Fruit fly (Drosophila melanogaster) whole organism, embryonic: ENCODE data around the gene Sec10.

ENCODE experiments used
- CG10543 ChIP-seq: fragments of 200-800 bp; sonication (Bioruptor generic); optimal IDR thresholded peaks from 3 replicates; lab custom pipeline; 2017; ENCODE audit warnings: missing biosample characterization, mild to moderate bottlenecking, missing genetic modification characterization, moderate library complexity
- CG10979 ChIP-seq: fragments of 200-800 bp; sonication (Bioruptor generic); optimal IDR thresholded peaks from 2 replicates; lab custom pipeline; 2018; ENCODE audit warnings: missing biosample characterization, mild to moderate bottlenecking, missing genetic modification characterization, moderate library complexity
- CG11695 ChIP-seq: fragments of 200-800 bp; sonication (Bioruptor generic); IDR thresholded peaks from 3 replicates; pipeline ENCODE4 v1.3.6; 2022; ENCODE audit warnings: missing biosample characterization, missing genetic modification characterization
- CG1233 ChIP-seq: fragments of 200-800 bp; sonication (Bioruptor generic); optimal IDR thresholded peaks from 4 replicates; lab custom pipeline; 2018; ENCODE audit warnings: missing biosample characterization, mild to moderate bottlenecking, missing genetic modification characterization
- CG13287 ChIP-seq: fragments of 200-800 bp; sonication (Bioruptor generic); IDR thresholded peaks from 2 replicates; pipeline ENCODE4 v1.3.6; 2022; ENCODE audit warnings: missing biosample characterization, missing genetic modification characterization; ENCODE audit not compliant: partially characterized antibody
- CG13296 ChIP-seq: fragments of 200-800 bp; sonication (Bioruptor generic); optimal IDR thresholded peaks from 3 replicates; lab custom pipeline; 2018; ENCODE audit warnings: missing biosample characterization, mild to moderate bottlenecking, missing genetic modification characterization
- CG13894 ChIP-seq: fragments of 200-800 bp; sonication (Bioruptor generic); optimal IDR thresholded peaks from 3 replicates; lab custom pipeline; 2018; ENCODE audit warnings: missing biosample characterization, mild to moderate bottlenecking, missing genetic modification characterization, moderate library complexity
- CG1832 ChIP-seq: fragments of 200-800 bp; sonication (Bioruptor generic); optimal IDR thresholded peaks from 2 replicates; lab custom pipeline; 2017; ENCODE audit warnings: missing biosample characterization, mild to moderate bottlenecking, missing genetic modification characterization, inconsistent platforms
- CG18619 ChIP-seq: fragments of 200-800 bp; sonication (Bioruptor generic); optimal IDR thresholded peaks from 3 replicates; lab custom pipeline; 2017; ENCODE audit warnings: missing biosample characterization, mild to moderate bottlenecking, missing genetic modification characterization
- CG2678 ChIP-seq: fragments of 200-800 bp; sonication (Bioruptor generic); optimal IDR thresholded peaks from 3 replicates; lab custom pipeline; 2019; ENCODE audit warnings: missing biosample characterization, mild to moderate bottlenecking, missing genetic modification characterization, moderate library complexity
- CG31365 ChIP-seq: fragments of 200-800 bp; sonication (Bioruptor generic); optimal IDR thresholded peaks from 2 replicates; lab custom pipeline; 2018; ENCODE audit warnings: missing biosample characterization, mild to moderate bottlenecking, missing genetic modification characterization
- CG6854 ChIP-seq: fragments of 200-800 bp; sonication (Bioruptor generic); optimal IDR thresholded peaks from 3 replicates; lab custom pipeline; 2017; ENCODE audit warnings: missing biosample characterization, mild to moderate bottlenecking, missing genetic modification characterization
- CG7963 ChIP-seq: fragments of 200-800 bp; sonication (Bioruptor generic); IDR thresholded peaks from 3 replicates; pipeline ENCODE4 v1.3.6; 2022; ENCODE audit warnings: missing biosample characterization, missing genetic modification characterization; ENCODE audit not compliant: partially characterized antibody
- CG8924 ChIP-seq: fragments of 200-800 bp; optimal IDR thresholded peaks from 3 replicates; lab custom pipeline; 2019; ENCODE audit warnings: missing biosample characterization, mild to moderate bottlenecking, missing genetic modification characterization, moderate library complexity
- CG9215 ChIP-seq: fragments of 200-800 bp; sonication (Bioruptor generic); IDR thresholded peaks from 2 replicates; pipeline ENCODE4 v1.3.6; 2022; ENCODE audit warnings: missing biosample characterization, missing genetic modification characterization
- CG9727 ChIP-seq: fragments of 200-800 bp; sonication (Bioruptor generic); optimal IDR thresholded peaks from 3 replicates; lab custom pipeline; 2017; ENCODE audit warnings: missing biosample characterization, mild to moderate bottlenecking, missing genetic modification characterization
- Deaf1 ChIP-seq: fragments of 200-800 bp; optimal IDR thresholded peaks from 3 replicates; lab custom pipeline; 2019; ENCODE audit warnings: missing biosample characterization, mild to moderate bottlenecking, missing genetic modification characterization, moderate library complexity
- Doc3 ChIP-seq: fragments of 200-800 bp; sonication (Bioruptor generic); IDR thresholded peaks from 3 replicates; pipeline ENCODE4 v1.3.6; 2022; ENCODE audit warnings: missing biosample characterization, missing genetic modification characterization; ENCODE audit not compliant: partially characterized antibody
- Ets65A ChIP-seq: fragments of 200-800 bp; sonication (Bioruptor generic); peaks from one replicate; lab custom pipeline; 2016; ENCODE audit warnings: missing biosample characterization, missing genetic modification characterization
- Fer2 ChIP-seq: fragments of 200-800 bp; sonication (Bioruptor generic); optimal IDR thresholded peaks from 2 replicates; lab custom pipeline; 2018; ENCODE audit warnings: missing biosample characterization, mild to moderate bottlenecking, missing genetic modification characterization, moderate library complexity
- Fer3 ChIP-seq: fragments of 200-800 bp; sonication (Bioruptor generic); optimal IDR thresholded peaks from 2 replicates; lab custom pipeline; 2018; ENCODE audit warnings: missing biosample characterization, mild to moderate bottlenecking, missing genetic modification characterization, moderate library complexity
- GATAe ChIP-seq: fragments of 200-800 bp; sonication (Bioruptor generic); conservative IDR thresholded peaks from 2 replicates; pipeline ENCODE4 v1.3.6; 2022; ENCODE audit warnings: missing biosample characterization, missing genetic modification characterization
- HHEX ChIP-seq: fragments of 200-800 bp; sonication (Bioruptor generic); optimal IDR thresholded peaks from 3 replicates; lab custom pipeline; 2017; ENCODE audit warnings: missing biosample characterization, mild to moderate bottlenecking, missing genetic modification characterization, missing genetic modification reagents
- Hmr ChIP-seq: fragments of 200-800 bp; sonication (Bioruptor generic); optimal IDR thresholded peaks from 3 replicates; lab custom pipeline; 2017; ENCODE audit warnings: mild to moderate bottlenecking, missing biosample characterization, missing genetic modification reagents, missing genetic modification characterization
- Med ChIP-seq: fragments of 200-800 bp; sonication (Bioruptor generic); peaks from one replicate; lab custom pipeline; 2016; ENCODE audit warnings: missing biosample characterization, missing genetic modification characterization, mild to moderate bottlenecking, inconsistent platforms, moderate library complexity
- Meics ChIP-seq: fragments of 200-800 bp; sonication (Bioruptor generic); optimal IDR thresholded peaks from 2 replicates; lab custom pipeline; 2017; ENCODE audit warnings: missing biosample characterization, mild to moderate bottlenecking, missing genetic modification characterization
- PHDP ChIP-seq: fragments of 200-800 bp; sonication (Bioruptor generic); optimal IDR thresholded peaks from 3 replicates; lab custom pipeline; 2018; ENCODE audit warnings: missing biosample characterization, mild to moderate bottlenecking, missing genetic modification characterization, moderate library complexity
- Pdp1 ChIP-seq, 2 experiments: fragments of 200-800 bp; sonication (Bioruptor generic); optimal IDR thresholded peaks; 3 replicates each; lab custom pipeline; 2016; ENCODE audit warnings: missing biosample characterization in 2 of 2, missing genetic modification characterization in 2 of 2, mild to moderate bottlenecking in 1 of 2, moderate library complexity in 1 of 2
- TFAM ChIP-seq: fragments of 200-800 bp; sonication (Bioruptor generic); optimal IDR thresholded peaks from 2 replicates; lab custom pipeline; 2017; ENCODE audit warnings: missing biosample characterization, missing genetic modification characterization, inconsistent platforms
- Trl ChIP-seq, 3 experiments: fragments of >200 bp in 2 of 3; fragments of 200-800 bp in 1 of 3; sonication (Bioruptor generic) in 1 of 3; optimal IDR thresholded peaks; 2 replicates in 1 of 3; 3 replicates in 2 of 3; lab custom pipeline; 2016 to 2017; ENCODE audit warnings: missing biosample characterization in 1 of 3, missing genetic modification characterization in 1 of 3
- Xbp1 ChIP-seq: fragments of 200-800 bp; sonication (Bioruptor generic); optimal IDR thresholded peaks from 3 replicates; lab custom pipeline; 2016; ENCODE audit warnings: missing biosample characterization, mild to moderate bottlenecking, missing genetic modification characterization
- abd-A ChIP-seq: fragments of 200-800 bp; sonication (Bioruptor generic); optimal IDR thresholded peaks from 3 replicates; lab custom pipeline; 2019; ENCODE audit warnings: missing biosample characterization, mild to moderate bottlenecking, missing genetic modification characterization, moderate library complexity
- cg ChIP-seq: fragments of 200-800 bp; sonication (Bioruptor generic); optimal IDR thresholded peaks from 3 replicates; lab custom pipeline; 2019; ENCODE audit warnings: missing biosample characterization, mild to moderate bottlenecking, missing genetic modification characterization, moderate library complexity
- crol ChIP-seq: fragments of 200-800 bp; sonication (Bioruptor generic); IDR thresholded peaks from 2 replicates; pipeline ENCODE4 v1.3.6; 2022; ENCODE audit warnings: missing biosample characterization, missing genetic modification characterization
- exex ChIP-seq: fragments of 200-800 bp; sonication (Bioruptor generic); optimal IDR thresholded peaks from 4 replicates; lab custom pipeline; 2018; ENCODE audit warnings: missing biosample characterization, mild to moderate bottlenecking, missing genetic modification characterization, moderate library complexity
- fd3F ChIP-seq: fragments of 200-800 bp; sonication (Bioruptor generic); optimal IDR thresholded peaks from 2 replicates; lab custom pipeline; 2018; ENCODE audit warnings: missing biosample characterization, mild to moderate bottlenecking, missing genetic modification characterization, moderate library complexity
- insv ChIP-seq, 2 experiments: fragments of 200-800 bp; sonication (Bioruptor generic); optimal IDR thresholded peaks; 3 replicates each; lab custom pipeline; 2016 to 2018; ENCODE audit warnings: missing biosample characterization in 2 of 2, missing genetic modification characterization in 2 of 2
- p53 ChIP-seq: fragments of 200-800 bp; sonication (Bioruptor generic); optimal IDR thresholded peaks from 2 replicates; lab custom pipeline; 2016; ENCODE audit warnings: missing biosample characterization, missing genetic modification characterization
- pita ChIP-seq: fragments of 200-800 bp; sonication (Bioruptor generic); optimal IDR thresholded peaks from 2 replicates; lab custom pipeline; 2017; ENCODE audit warnings: missing biosample characterization, mild to moderate bottlenecking, missing genetic modification characterization
- psq ChIP-seq: fragments of 200-800 bp; sonication (Bioruptor generic); optimal IDR thresholded peaks from 2 replicates; lab custom pipeline; 2017; ENCODE audit warnings: missing biosample characterization, missing genetic modification characterization
- ranshi ChIP-seq: fragments of 200-800 bp; sonication (Bioruptor generic); IDR thresholded peaks from 2 replicates; pipeline ENCODE4 v1.3.6; 2022; ENCODE audit warnings: missing biosample characterization, missing genetic modification characterization
- sqz ChIP-seq: fragments of 200-800 bp; sonication (Bioruptor generic); optimal IDR thresholded peaks from 3 replicates; lab custom pipeline; 2018; ENCODE audit warnings: missing biosample characterization, mild to moderate bottlenecking, missing genetic modification characterization
- twi ChIP-seq: fragments of 200-800 bp; optimal IDR thresholded peaks from 2 replicates; lab custom pipeline; 2019; ENCODE audit warnings: missing biosample characterization, mild to moderate bottlenecking, missing genetic modification characterization, moderate library complexity
- z ChIP-seq: fragments of 200-800 bp; sonication (Bioruptor generic); IDR thresholded peaks from 3 replicates; pipeline ENCODE4 v1.3.6; 2022; ENCODE audit warnings: missing biosample characterization, missing genetic modification characterization
- zen2 ChIP-seq: fragments of 200-800 bp; sonication (Bioruptor generic); IDR thresholded peaks from 3 replicates; pipeline ENCODE4 v1.3.6; 2022; ENCODE audit warnings: missing biosample characterization, missing genetic modification characterization; ENCODE audit not compliant: partially characterized antibody

The Sec10 gene

DNA sequence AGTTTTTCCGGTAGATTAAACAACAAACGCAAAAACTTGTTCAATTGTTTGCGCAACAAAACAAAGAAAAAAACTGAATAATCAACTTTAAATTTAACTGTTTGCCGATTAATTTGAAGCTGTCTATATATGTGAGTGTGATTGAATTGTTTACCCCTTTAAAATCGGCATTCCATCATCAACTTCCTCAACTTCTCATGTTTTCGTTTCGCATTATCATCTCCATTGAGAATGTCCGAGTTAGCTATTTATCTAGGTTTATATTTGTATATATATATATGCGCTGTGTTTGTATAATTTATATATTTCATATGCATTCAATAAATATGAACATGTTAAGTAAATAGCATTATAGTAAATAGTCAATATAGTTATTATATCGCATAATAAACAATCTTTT lies 32.2 kb upstream of the Sec10 start (continued):
- peak; percentile 48 for TF ChIP-seq PHDP (tag; lab: Kevin White, UChicago)
- no peak for TF ChIP-seq Xbp1
- peak; percentile 29 for TF ChIP-seq Meics
- TF ChIP-seq Fer3 (tag; lab: Kevin White, UChicago), result peak; percentile 43
- no peak for TF ChIP-seq Deaf1 (tag; lab: Kevin White, UChicago)
- no peak for TF ChIP-seq z (GFP tag; lab: Robert Waterston, UW)
- TF ChIP-seq HHEX, result peak; percentile 16
- peak; percentile 23 for TF ChIP-seq CG1233 (GFP tag; lab: Kevin White, UChicago)
- peak; percentile 34; the same call in 1 of the 3 replicates for TF ChIP-seq CG11695 (GFP tag; lab: Robert Waterston, UW)
- peak; percentile 8 for TF ChIP-seq Fer2 (tag; lab: Kevin White, UChicago)
- TF ChIP-seq Hmr (GFP tag; lab: Kevin White, UChicago), result peak; percentile 65
- peak; percentile 52 for TF ChIP-seq CG13296
- peak; percentile 49 for TF ChIP-seq CG13894
- TF ChIP-seq CG10543 (GFP tag; lab: Kevin White, UChicago), result peak; percentile 32
- peak; percentile 11 for TF ChIP-seq exex
- peak; percentile 44 for TF ChIP-seq fd3F (GFP tag; lab: Kevin White, UChicago)
- no peak for TF ChIP-seq crol (GFP tag; lab: Robert Waterston, UW)
- no peak for TF ChIP-seq CG9215 (GFP tag; lab: Robert Waterston, UW)
- TF ChIP-seq psq (GFP tag; lab: Kevin White, UChicago), result no peak
- TF ChIP-seq GATAe (GFP tag; lab: Robert Waterston, UW), result no peak
- TF ChIP-seq sqz (GFP tag; lab: Kevin White, UChicago), result peak; percentile 14

DNA sequence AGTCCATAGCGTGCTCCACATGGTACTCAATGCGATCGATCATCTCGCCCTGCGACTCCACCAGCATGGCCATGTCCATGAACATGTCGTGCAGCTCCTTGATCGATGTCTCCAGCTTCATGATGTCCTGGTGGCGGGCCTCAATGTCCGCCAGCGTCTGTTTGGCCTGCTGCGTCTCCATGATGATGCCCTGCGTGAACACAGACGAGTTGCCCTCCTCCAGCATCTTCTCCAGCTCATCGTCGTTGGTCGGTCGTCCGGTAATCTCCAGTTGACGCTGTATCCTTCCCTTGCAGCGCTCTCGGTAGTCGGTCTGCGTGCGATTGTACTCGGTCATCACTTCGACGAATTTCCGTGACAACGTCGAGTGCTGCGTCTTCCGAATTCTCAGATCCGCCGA lies 30.9 kb upstream of the Sec10 start:
- TF ChIP-seq CG6854 (GFP tag; lab: Kevin White, UChicago), result no peak
- TF ChIP-seq zen2 (GFP tag; lab: Robert Waterston, UW), result 0 out of 3 replicates have a peak, but pooled peaks have one; percentile 5
- no peak for TF ChIP-seq TFAM
- no peak for TF ChIP-seq p53 (GFP tag; lab: Kevin White, UChicago)
- peak; percentile 56 for TF ChIP-seq Med (GFP tag; lab: Kevin White, UChicago)
- TF ChIP-seq pita (GFP tag; lab: Kevin White, UChicago), result no peak
- TF ChIP-seq Ets65A, result peak; percentile 84
- TF ChIP-seq CG10979 (tag; lab: Kevin White, UChicago), result no peak

DNA sequence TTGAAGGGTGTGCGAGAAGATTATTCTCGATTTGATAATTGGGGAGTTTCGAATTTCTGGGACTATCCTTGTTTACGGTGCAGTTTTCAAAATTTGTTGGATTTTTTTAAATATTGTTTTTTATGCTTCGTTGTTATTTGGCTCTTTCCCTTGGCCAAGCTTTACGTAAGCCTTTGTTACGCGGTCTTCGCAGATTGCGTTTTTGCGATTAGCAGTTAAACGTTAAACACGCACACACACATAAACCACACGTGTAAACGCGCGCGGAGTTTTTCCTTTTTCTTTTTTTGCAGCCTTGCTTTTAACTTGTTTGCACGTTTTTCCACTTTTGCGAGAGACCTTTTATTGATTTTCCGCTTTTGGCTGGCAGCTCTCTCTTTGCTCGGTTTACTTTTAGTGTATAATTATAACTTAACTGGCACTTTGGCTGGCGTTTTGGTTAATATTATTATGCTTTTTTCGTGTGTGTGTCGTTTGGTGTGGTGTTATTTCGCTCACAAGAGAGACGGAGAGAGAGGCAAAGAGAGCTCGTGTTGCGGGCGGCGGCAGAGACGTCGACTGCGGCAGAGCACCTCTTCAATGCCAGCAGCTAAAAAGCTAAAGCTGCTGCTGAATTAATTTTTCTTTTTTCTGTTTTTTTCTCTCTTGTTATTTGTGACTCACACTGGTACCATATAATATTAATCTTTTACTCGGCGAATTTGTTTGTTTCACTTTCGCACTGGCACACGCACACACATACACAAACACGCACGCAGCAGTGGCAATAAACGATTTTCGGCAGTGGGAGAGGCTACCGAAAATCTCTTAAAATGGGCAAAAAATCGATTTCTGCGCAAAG lies 29.9 kb upstream of the Sec10 start:
- no peak for TF ChIP-seq zen2 (GFP tag; lab: Robert Waterston, UW)
- peak; percentile 71 for TF ChIP-seq CG8924 (tag; lab: Kevin White, UChicago)
- TF ChIP-seq CG1832 (GFP tag; lab: Kevin White, UChicago), result no peak
- TF ChIP-seq CG9727 (GFP tag; lab: Kevin White, UChicago), result no peak
- peak; percentile 86 to 95 for TF ChIP-seq Trl (optimal IDR thresholded peaks at IDR 0.05; lab: Kevin White, UChicago)
- TF ChIP-seq Trl (GFP tag; optimal IDR thresholded peaks at IDR 0.05; lab: Kevin White, UChicago), result no peak
- no peak for TF ChIP-seq CG18619
- TF ChIP-seq CG2678 (tag; lab: Kevin White, UChicago), result no peak
- TF ChIP-seq twi (tag; lab: Kevin White, UChicago), result no peak
- no peak for TF ChIP-seq ranshi (GFP tag; lab: Robert Waterston, UW)
- TF ChIP-seq TFAM, result no peak
- TF ChIP-seq CG7963, result no peak
- TF ChIP-seq insv (GFP tag; optimal IDR thresholded peaks at IDR 0.05; lab: Kevin White, UChicago), result no peak
- peak; percentile 65 for TF ChIP-seq cg (GFP tag; lab: Kevin White, UChicago)
- no peak for TF ChIP-seq CG13287
- TF ChIP-seq CG31365 (tag; lab: Kevin White, UChicago), result no peak
- TF ChIP-seq abd-A (tag; lab: Kevin White, UChicago), result peak; percentile 73
- TF ChIP-seq Doc3 (GFP tag; lab: Robert Waterston, UW), result no peak
- TF ChIP-seq Med (GFP tag; lab: Kevin White, UChicago), result peak; percentile 20
- peak in 1 of 2 experiments; percentile 52 for TF ChIP-seq Pdp1 (GFP tag; optimal IDR thresholded peaks at IDR 0.05; lab: Kevin White, UChicago)
